Fruit fly (Drosophila melanogaster): ENCODE data around the gene bon.

The bon gene

DNA sequence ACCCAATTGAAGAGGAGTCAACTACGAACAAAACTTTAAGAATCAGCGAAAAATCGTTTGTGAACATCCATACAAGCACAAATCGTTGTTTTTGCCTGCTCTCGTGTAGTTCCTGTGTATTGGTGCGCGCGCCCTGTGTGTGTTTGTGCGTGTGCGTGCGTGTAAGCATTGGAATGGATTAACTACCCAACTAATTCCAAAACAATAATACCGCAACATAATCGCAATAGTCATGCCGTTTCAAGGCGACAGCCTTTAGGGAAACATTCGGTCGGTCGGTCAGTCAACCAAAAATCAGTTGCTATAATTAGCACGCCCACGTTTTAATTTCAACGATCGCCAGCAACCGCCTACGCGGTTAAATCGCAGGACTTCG lies 512 bp downstream of the bon start:
- TF ChIP-seq CG7101 (tag; optimal IDR thresholded peaks at IDR 0.05) (no peak), tj (GFP tag; optimal IDR thresholded peaks at IDR 0.05) (no peak), kay (GFP tag; ENCODE audit: borderline replicate concordance) (no peak), cic (GFP tag; optimal IDR thresholded peaks at IDR 0.05) (no peak), CG1620 (GFP tag; optimal IDR thresholded peaks at IDR 0.05) (no peak), toe (GFP tag; optimal IDR thresholded peaks at IDR 0.05) (no peak), CG33017 (tag; optimal IDR thresholded peaks at IDR 0.05) (no peak), CG5204 (GFP tag; optimal IDR thresholded peaks at IDR 0.05) (no peak), CG11617 (GFP tag; optimal IDR thresholded peaks at IDR 0.05) (no peak), Clk (GFP tag; optimal IDR thresholded peaks at IDR 0.05) (no peak), Hr96 (GFP tag; optimal IDR thresholded peaks at IDR 0.05) (no peak), pad (GFP tag; optimal IDR thresholded peaks at IDR 0.05) (no peak)

DNA sequence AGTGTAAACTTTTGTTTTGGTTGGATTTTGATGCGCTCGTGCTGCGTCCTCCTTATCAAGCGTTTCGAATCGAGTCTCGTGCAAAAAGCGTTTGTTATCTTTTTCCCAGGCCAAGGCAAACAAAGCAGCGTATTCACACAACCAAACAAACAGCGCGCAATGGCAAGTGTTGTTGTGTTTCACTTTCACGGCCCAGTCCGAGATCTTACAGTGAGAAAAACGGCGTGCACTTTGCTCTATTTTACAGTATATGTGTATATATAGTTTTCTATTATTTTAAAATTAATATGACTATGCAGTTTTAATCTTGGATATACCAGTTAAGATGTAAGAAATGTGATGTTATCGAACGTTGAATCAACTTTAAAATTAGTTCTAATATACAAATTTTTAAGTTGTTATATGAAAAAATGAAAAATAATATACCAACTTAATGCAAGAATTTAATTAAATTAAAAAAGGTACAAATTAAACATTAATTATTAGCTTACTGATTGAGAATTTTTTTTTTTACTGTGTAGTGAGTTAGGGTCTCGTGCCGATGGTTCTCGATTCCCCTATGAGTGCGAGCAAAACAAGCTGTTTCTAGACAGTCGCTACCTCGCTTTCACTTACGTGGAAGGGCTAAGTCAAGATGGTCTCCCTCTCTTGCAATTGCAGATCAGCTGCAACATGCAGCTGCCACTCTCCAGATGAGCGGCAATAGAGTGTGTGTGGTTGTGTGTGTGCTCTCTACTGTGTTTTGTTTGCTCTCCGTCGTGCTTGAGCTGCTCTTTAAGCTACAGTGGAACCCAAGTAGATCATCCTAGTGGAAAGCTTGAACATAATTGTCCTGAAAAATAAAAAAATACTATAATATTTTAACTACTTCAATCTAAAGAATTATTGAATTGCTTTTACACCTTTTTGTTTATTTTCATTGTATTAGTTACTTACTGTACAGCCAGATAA lies 1.5 kb downstream of the bon start:
- TF ChIP-seq Hr96 (GFP tag; optimal IDR thresholded peaks at IDR 0.05), result no peak
- TF ChIP-seq Crg-1 (GFP tag; optimal IDR thresholded peaks at IDR 0.05), result no peak
- TF ChIP-seq CG7101 (tag; optimal IDR thresholded peaks at IDR 0.05), result peak; percentile 84
- no peak for TF ChIP-seq toe (GFP tag; optimal IDR thresholded peaks at IDR 0.05)
- peak; percentile 72 for TF ChIP-seq CG12768 (GFP tag; optimal IDR thresholded peaks at IDR 0.05)
- TF ChIP-seq cic (GFP tag; optimal IDR thresholded peaks at IDR 0.05), result no peak
- peak; percentile 84 for TF ChIP-seq CG33017 (tag; optimal IDR thresholded peaks at IDR 0.05)
- no peak for TF ChIP-seq kay (GFP tag; ENCODE audit: borderline replicate concordance)
- TF ChIP-seq Mnt (GFP tag; optimal IDR thresholded peaks at IDR 0.05), result no peak
- TF ChIP-seq Clk (GFP tag; optimal IDR thresholded peaks at IDR 0.05), result peak; percentile 15
- no peak for TF ChIP-seq ovo (GFP tag; optimal IDR thresholded peaks at IDR 0.05)
- TF ChIP-seq CG11617 (GFP tag; optimal IDR thresholded peaks at IDR 0.05), result peak; percentile 79
- no peak for TF ChIP-seq CG1620 (GFP tag; optimal IDR thresholded peaks at IDR 0.05)
- peak; percentile 66 for TF ChIP-seq pad (GFP tag; optimal IDR thresholded peaks at IDR 0.05)
- peak; percentile 87 for TF ChIP-seq bab1 (GFP tag; optimal IDR thresholded peaks at IDR 0.05)
- peak; percentile 74 for TF ChIP-seq CG7045 (GFP tag; optimal IDR thresholded peaks at IDR 0.05)
- no peak for TF ChIP-seq cnc (optimal IDR thresholded peaks at IDR 0.05)
- TF ChIP-seq CG14711 (tag; optimal IDR thresholded peaks at IDR 0.05), result peak; percentile 86
- no peak for TF ChIP-seq CG5204 (GFP tag; optimal IDR thresholded peaks at IDR 0.05)
- peak; percentile 51 for TF ChIP-seq tj (GFP tag; optimal IDR thresholded peaks at IDR 0.05)

DNA sequence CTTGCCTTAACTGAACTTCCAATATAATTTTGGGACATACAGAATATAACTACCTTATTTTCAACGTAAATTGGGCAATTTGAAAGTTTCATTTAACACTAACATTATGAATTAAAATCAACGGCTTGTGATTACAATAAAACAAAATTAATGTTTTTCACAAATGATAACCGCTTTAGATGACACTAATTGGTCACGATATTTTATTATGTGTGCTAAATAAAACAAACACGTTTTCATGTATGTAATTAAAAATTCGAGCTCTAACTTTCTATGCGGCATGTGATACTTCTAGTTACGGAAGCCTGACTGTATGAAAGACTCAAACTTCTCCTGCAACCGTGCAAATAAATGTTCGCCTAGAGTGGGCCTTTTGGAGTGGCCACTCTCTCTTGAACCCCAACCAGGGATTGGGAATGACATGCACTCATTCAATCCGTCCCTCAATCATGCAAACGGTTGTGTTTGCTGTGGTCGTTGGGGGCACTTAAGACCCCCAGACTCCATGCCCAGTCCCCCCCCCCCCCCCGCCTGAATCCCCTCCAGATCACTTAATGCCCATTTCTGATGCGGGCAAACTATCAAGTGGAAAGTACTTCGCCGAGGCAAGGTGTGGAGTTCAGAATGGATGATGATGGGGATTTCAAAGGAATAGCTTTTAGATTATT lies 2.3 kb downstream of the bon start:
- TF ChIP-seq bab1 (GFP tag; optimal IDR thresholded peaks at IDR 0.05) (no peak), kay (GFP tag; ENCODE audit: borderline replicate concordance) (no peak), Crg-1 (GFP tag; optimal IDR thresholded peaks at IDR 0.05) (no peak), toe (GFP tag; optimal IDR thresholded peaks at IDR 0.05) (no peak), CG14711 (tag; optimal IDR thresholded peaks at IDR 0.05) (no peak), CG33017 (tag; optimal IDR thresholded peaks at IDR 0.05) (no peak), cic (GFP tag; optimal IDR thresholded peaks at IDR 0.05) (no peak), CG1620 (GFP tag; optimal IDR thresholded peaks at IDR 0.05) (no peak), CG11617 (GFP tag; optimal IDR thresholded peaks at IDR 0.05) (no peak), tj (GFP tag; optimal IDR thresholded peaks at IDR 0.05) (no peak), CG7101 (tag; optimal IDR thresholded peaks at IDR 0.05) (no peak)

DNA sequence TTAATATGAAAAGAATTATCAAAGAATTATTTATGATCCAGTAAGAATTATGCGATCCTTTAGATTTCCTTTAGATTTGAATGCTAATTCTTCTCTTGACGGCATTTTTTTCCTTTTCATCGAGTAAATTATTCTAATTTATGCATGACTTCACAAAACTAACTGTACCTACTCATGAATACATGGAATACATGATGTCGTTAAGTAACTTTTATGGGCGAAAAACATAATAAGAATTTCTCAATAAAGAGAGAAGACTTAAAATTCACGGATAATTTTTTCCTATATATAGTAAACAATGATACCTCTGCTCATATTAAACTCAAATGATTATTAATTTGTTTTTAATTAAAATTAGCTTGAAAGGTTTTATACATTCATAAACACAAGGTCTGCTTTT lies 3.0 kb downstream of the bon start:
- TF ChIP-seq tj (GFP tag; optimal IDR thresholded peaks at IDR 0.05) (no peak), kay (GFP tag; ENCODE audit: borderline replicate concordance) (no peak), CG1620 (GFP tag; optimal IDR thresholded peaks at IDR 0.05) (no peak), cnc (optimal IDR thresholded peaks at IDR 0.05) (no peak), Crg-1 (GFP tag; optimal IDR thresholded peaks at IDR 0.05) (no peak), CG7045 (GFP tag; optimal IDR thresholded peaks at IDR 0.05) (no peak), CG5204 (GFP tag; optimal IDR thresholded peaks at IDR 0.05) (no peak), CG7101 (tag; optimal IDR thresholded peaks at IDR 0.05) (no peak), CG14711 (tag; optimal IDR thresholded peaks at IDR 0.05) (no peak), CG33017 (tag; optimal IDR thresholded peaks at IDR 0.05) (no peak), ovo (GFP tag; optimal IDR thresholded peaks at IDR 0.05) (no peak), toe (GFP tag; optimal IDR thresholded peaks at IDR 0.05) (no peak), cic (GFP tag; optimal IDR thresholded peaks at IDR 0.05) (no peak), Mnt (GFP tag; optimal IDR thresholded peaks at IDR 0.05) (no peak), pad (GFP tag; optimal IDR thresholded peaks at IDR 0.05) (no peak), bab1 (GFP tag; optimal IDR thresholded peaks at IDR 0.05) (no peak), CG12768 (GFP tag; optimal IDR thresholded peaks at IDR 0.05) (no peak), CG11617 (GFP tag; optimal IDR thresholded peaks at IDR 0.05) (no peak), Hr96 (GFP tag; optimal IDR thresholded peaks at IDR 0.05) (no peak), Clk (GFP tag; optimal IDR thresholded peaks at IDR 0.05) (no peak)

DNA sequence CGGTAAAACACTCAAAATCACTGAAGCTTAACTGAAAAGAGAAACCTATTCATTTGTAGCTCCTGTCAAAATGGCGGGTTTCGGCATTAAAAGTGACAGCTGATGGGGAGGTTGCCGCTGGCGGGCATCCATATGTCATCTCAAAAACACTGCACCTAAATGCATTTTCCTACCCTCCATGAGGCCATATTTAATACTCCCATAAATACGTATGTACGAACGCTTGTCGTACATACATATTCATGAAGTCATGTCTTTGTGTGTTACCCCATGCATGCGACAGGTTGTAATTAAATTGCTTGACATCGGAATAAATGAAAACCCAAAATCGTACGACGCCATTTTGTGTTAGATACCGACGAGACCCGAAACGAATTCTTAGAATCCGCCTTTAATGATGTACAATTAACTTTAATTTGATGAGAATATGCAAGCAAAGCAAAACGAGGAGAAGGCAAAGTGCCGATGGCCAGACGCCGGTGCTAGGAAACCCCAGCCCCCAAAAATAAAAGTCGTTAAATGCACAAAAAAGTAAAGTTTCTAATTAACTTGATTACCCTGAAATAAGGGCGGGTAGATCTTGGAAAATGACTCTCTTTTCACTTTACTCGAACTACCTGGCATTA lies 3.5 kb downstream of the bon start:
- no peak for TF ChIP-seq CG1620 (GFP tag; optimal IDR thresholded peaks at IDR 0.05)
- peak; percentile 10 for TF ChIP-seq tj (GFP tag; optimal IDR thresholded peaks at IDR 0.05)
- no peak for TF ChIP-seq cic (GFP tag; optimal IDR thresholded peaks at IDR 0.05)

Data from whole organism, adult.